Fruit fly (Drosophila melanogaster): Measurements from ENCODE around the gene Cpr72Ec.

The Cpr72Ec gene

dm6 chr3L:16410234-16411119 is 43.3 kb upstream of the Cpr72Ec start (continued):
- TF ChIP-seq Ravus (GFP tag; IDR thresholded peaks at IDR 0.05) (no peak), CG4820 (GFP tag; optimal IDR thresholded peaks at IDR 0.05) (no peak), zen2 (GFP tag; IDR thresholded peaks at IDR 0.05; ENCODE audit: partially characterized antibody) (no peak), Hand (GFP tag; optimal IDR thresholded peaks at IDR 0.05) (no peak), seq (GFP tag; IDR thresholded peaks at IDR 0.05) (no peak), z (GFP tag; IDR thresholded peaks at IDR 0.05) (no peak), sens-2 (GFP tag; IDR thresholded peaks at IDR 0.05) (no peak), unc-4 (GFP tag; IDR thresholded peaks at IDR 0.05; ENCODE audit: partially characterized antibody) (no peak), CG11247 (GFP tag; IDR thresholded peaks at IDR 0.05) (no peak), Adf1 (GFP tag; IDR thresholded peaks at IDR 0.05) (peak; percentile 32; the same call in 1 of the 2 replicates), eve (GFP tag; optimal IDR thresholded peaks at IDR 0.05) (no peak), HLHmδ (GFP tag; optimal IDR thresholded peaks at IDR 0.05) (no peak), so (GFP tag; IDR thresholded peaks at IDR 0.05) (no peak), CG12744 (GFP tag; optimal IDR thresholded peaks at IDR 0.05) (no peak), CG30020 (tag; optimal IDR thresholded peaks at IDR 0.05) (no peak), CG6272 (GFP tag; IDR thresholded peaks at IDR 0.05) (no peak), danr (GFP tag; IDR thresholded peaks at IDR 0.05) (no peak), tll (GFP tag; optimal IDR thresholded peaks at IDR 0.05) (no peak), Fer3 (tag; optimal IDR thresholded peaks at IDR 0.05) (no peak), NK7.1 (GFP tag; optimal IDR thresholded peaks at IDR 0.05) (no peak), CG10321 (GFP tag; IDR thresholded peaks at IDR 0.05) (no peak), CG11695 (GFP tag; IDR thresholded peaks at IDR 0.05) (no peak), CG7556 (GFP tag; optimal IDR thresholded peaks at IDR 0.05) (no peak), al (GFP tag; IDR thresholded peaks at IDR 0.05) (no peak), ems (GFP tag; optimal IDR thresholded peaks at IDR 0.05) (no peak), lbe (GFP tag; optimal IDR thresholded peaks at IDR 0.05) (peak; percentile 71), CrebB (tag; optimal IDR thresholded peaks at IDR 0.05) (no peak), CG15269 (tag; optimal IDR thresholded peaks at IDR 0.05) (no peak), CG18262 (tag; optimal IDR thresholded peaks at IDR 0.05) (no peak), CG7928 (GFP tag; optimal IDR thresholded peaks at IDR 0.05) (no peak), CG2116 (GFP tag; optimal IDR thresholded peaks at IDR 0.05) (no peak), ci (GFP tag; IDR thresholded peaks at IDR 0.05) (0 out of 3 replicates have a peak, but pooled peaks have one; percentile 5), CG4707 (GFP tag; optimal IDR thresholded peaks at IDR 0.05) (no peak), lola (GFP tag; optimal IDR thresholded peaks at IDR 0.05) (no peak), CG4360 (GFP tag; IDR thresholded peaks at IDR 0.05) (peak; percentile 23; the same call in 1 of the 2 replicates), dysf (GFP tag; IDR thresholded peaks at IDR 0.05) (no peak), CG3281 (GFP tag; optimal IDR thresholded peaks at IDR 0.05) (no peak), crol (GFP tag; IDR thresholded peaks at IDR 0.05) (peak; percentile 93), sima (GFP tag; optimal IDR thresholded peaks at IDR 0.05) (no peak), Rx (GFP tag; IDR thresholded peaks at IDR 0.05) (no peak), CG10366 (GFP tag; IDR thresholded peaks at IDR 0.05) (no peak), Atf3 (GFP tag; optimal IDR thresholded peaks at IDR 0.05) (no peak), da (GFP tag; optimal IDR thresholded peaks at IDR 0.05) (no peak), CG7786 (GFP tag; optimal IDR thresholded peaks at IDR 0.05) (no peak), tup (GFP tag; optimal IDR thresholded peaks at IDR 0.05) (no peak), CG15479 (GFP tag; optimal IDR thresholded peaks at IDR 0.05) (peak; percentile 66), bigmax (GFP tag; optimal IDR thresholded peaks at IDR 0.05) (no peak), CG8290 (GFP tag; optimal IDR thresholded peaks at IDR 0.05) (no peak), CG8290 (tag; optimal IDR thresholded peaks at IDR 0.05) (no peak), CG9876 (GFP tag; optimal IDR thresholded peaks at IDR 0.05) (no peak)
